Fruit fly (Drosophila melanogaster) whole organism, adult: ENCODE results near the gene CG2519.

Source experiments
- CG11617 ChIP-seq: fragments of 200-800 bp; sonication (Bioruptor generic); optimal IDR thresholded peaks from 2 replicates; lab custom pipeline; 2017; ENCODE audit warnings: mild to moderate bottlenecking, missing biosample characterization, missing genetic modification reagents, missing genetic modification characterization
- CG12768 ChIP-seq: fragments of 200-800 bp; sonication (Bioruptor generic); optimal IDR thresholded peaks from 2 replicates; lab custom pipeline; 2017; ENCODE audit warnings: missing biosample characterization, missing genetic modification characterization, mild to moderate bottlenecking, moderate library complexity, missing genetic modification reagents
- CG14711 ChIP-seq: fragments of 200-800 bp; sonication (Bioruptor generic); optimal IDR thresholded peaks from 2 replicates; lab custom pipeline; 2018; ENCODE audit warnings: missing biosample characterization, mild to moderate bottlenecking, missing genetic modification characterization, moderate library complexity
- CG1620 ChIP-seq: fragments of 200-800 bp; sonication (Bioruptor generic); optimal IDR thresholded peaks from 2 replicates; lab custom pipeline; 2016; ENCODE audit warnings: missing biosample characterization, missing genetic modification characterization
- CG33017 ChIP-seq: fragments of 200-800 bp; sonication (Bioruptor generic); optimal IDR thresholded peaks from 2 replicates; lab custom pipeline; 2018; ENCODE audit warnings: missing biosample characterization, mild to moderate bottlenecking, missing genetic modification characterization, moderate library complexity
- CG5204 ChIP-seq: fragments of 200-800 bp; sonication (Bioruptor generic); optimal IDR thresholded peaks from 2 replicates; lab custom pipeline; 2016; ENCODE audit warnings: missing biosample characterization, missing genetic modification characterization
- CG7045 ChIP-seq: fragments of 200-800 bp; sonication (Bioruptor generic); optimal IDR thresholded peaks from 2 replicates; lab custom pipeline; 2017; ENCODE audit warnings: missing biosample characterization, mild to moderate bottlenecking, missing genetic modification characterization
- CG7101 ChIP-seq: fragments of 200-800 bp; sonication (Bioruptor generic); optimal IDR thresholded peaks from 2 replicates; lab custom pipeline; 2018; ENCODE audit warnings: missing biosample characterization, mild to moderate bottlenecking, missing genetic modification characterization, moderate library complexity
- Clk ChIP-seq: fragments of 200-800 bp; sonication (Bioruptor generic); optimal IDR thresholded peaks from 2 replicates; lab custom pipeline; 2017; ENCODE audit warnings: missing biosample characterization, missing genetic modification characterization
- Crg-1 ChIP-seq: fragments of 200-800 bp; sonication (Bioruptor generic); optimal IDR thresholded peaks from 2 replicates; lab custom pipeline; 2016; ENCODE audit warnings: missing biosample characterization, missing genetic modification characterization
- Hr96 ChIP-seq: fragments of 200-800 bp; sonication (Bioruptor generic); optimal IDR thresholded peaks from 2 replicates; lab custom pipeline; 2016; ENCODE audit warnings: missing biosample characterization, missing genetic modification characterization
- Mnt ChIP-seq: fragments of 200-800 bp; sonication (Bioruptor generic); optimal IDR thresholded peaks from 2 replicates; lab custom pipeline; 2016; ENCODE audit warnings: missing biosample characterization, mild to moderate bottlenecking, missing genetic modification characterization
- bab1 ChIP-seq: fragments of 200-800 bp; sonication (Bioruptor generic); optimal IDR thresholded peaks from 3 replicates; lab custom pipeline; 2019; ENCODE audit warnings: missing biosample characterization, mild to moderate bottlenecking, missing genetic modification characterization, moderate library complexity
- cic ChIP-seq: fragments of 200-800 bp; sonication (Bioruptor generic); optimal IDR thresholded peaks from 2 replicates; lab custom pipeline; 2017; ENCODE audit warnings: missing biosample characterization, mild to moderate bottlenecking, missing genetic modification characterization, moderate library complexity
- cnc ChIP-seq, 2 experiments: fragments of >200 bp; optimal IDR thresholded peaks; 2 replicates each; lab custom pipeline; 2017
- kay ChIP-seq: fragments of 200-800 bp; sonication (Bioruptor generic); peaks from one replicate; lab custom pipeline; 2016; ENCODE audit warnings: missing biosample characterization, missing genetic modification characterization, borderline replicate concordance
- ovo ChIP-seq: fragments of 200-800 bp; sonication (Bioruptor generic); optimal IDR thresholded peaks from 2 replicates; lab custom pipeline; 2016; ENCODE audit warnings: missing biosample characterization, missing genetic modification characterization
- pad ChIP-seq: fragments of 200-800 bp; sonication (Bioruptor generic); optimal IDR thresholded peaks from 3 replicates; lab custom pipeline; 2017; ENCODE audit warnings: missing biosample characterization, missing genetic modification characterization, mild to moderate bottlenecking, moderate library complexity, missing genetic modification reagents
- tj ChIP-seq: fragments of 200-800 bp; sonication (Bioruptor generic); optimal IDR thresholded peaks from 3 replicates; lab custom pipeline; 2017; ENCODE audit warnings: missing biosample characterization, mild to moderate bottlenecking, missing genetic modification characterization, moderate library complexity
- toe ChIP-seq: fragments of 200-800 bp; sonication (Bioruptor generic); optimal IDR thresholded peaks from 2 replicates; lab custom pipeline; 2016; ENCODE audit warnings: missing biosample characterization, missing genetic modification characterization

CG2519 gene

DNA sequence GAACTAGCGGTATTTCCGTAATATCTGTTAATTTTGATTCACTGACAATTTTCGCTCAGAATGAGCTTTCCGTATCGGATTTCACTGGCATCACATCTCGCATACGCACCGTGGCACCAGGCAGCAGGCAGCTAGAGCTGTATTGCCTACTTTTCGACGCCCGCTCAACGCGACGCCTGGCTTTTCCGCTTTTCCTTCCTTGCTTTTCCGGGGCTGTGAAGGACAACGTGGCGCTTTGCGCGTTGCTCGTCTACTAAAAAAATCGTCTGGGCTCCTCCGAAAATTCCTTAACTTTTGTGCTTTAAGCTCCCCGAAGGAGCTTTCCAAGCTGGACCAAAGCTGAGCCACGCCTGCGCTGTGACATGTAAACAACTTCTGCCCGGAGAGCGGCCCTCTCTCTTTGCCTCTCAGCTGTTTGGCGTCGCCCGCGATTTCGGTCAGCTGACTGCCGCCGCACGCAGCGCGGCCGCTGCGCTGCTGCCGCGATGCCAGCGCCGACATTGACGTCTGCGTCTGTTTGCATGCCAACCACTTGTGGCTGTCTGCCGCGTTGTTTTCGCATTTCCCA is 24.4 kb downstream of the CG2519 start, which contains the start of the genes CG43845 and Nmdar1:
Gene CG43845, minus strand, starts transcription at position 51 of the 568 bp plus-strand sequence.
Gene Nmdar1, minus strand, starts transcription at position 259 of the 568 bp plus-strand sequence.
- TF ChIP-seq pad (GFP tag; lab: Kevin White, UChicago) (no peak), cic (GFP tag; lab: Kevin White, UChicago) (peak; percentile 3)

DNA sequence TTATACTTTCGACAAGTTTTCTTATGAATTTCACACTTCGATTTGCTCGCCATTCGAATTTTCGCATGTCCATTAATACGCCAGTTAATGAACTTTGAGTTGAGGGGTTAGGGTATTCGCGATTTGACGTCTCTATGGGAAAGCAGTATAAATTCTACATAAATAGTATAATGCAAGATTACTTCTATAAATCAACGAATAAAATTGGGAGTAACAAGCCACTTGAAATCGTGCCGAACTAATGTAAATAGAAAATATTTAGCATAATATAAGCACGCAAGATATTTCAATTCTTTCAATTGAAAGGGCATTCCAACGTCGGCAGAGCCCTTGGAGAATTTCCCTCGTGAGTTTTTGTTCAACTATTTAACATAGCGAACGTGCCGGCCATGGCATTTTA is 27.0 kb downstream of the CG2519 start:
- TF ChIP-seq CG14711 (no peak), Mnt (GFP tag; lab: Kevin White, UChicago) (no peak), CG1620 (GFP tag; lab: Kevin White, UChicago) (no peak), CG11617 (GFP tag; lab: Kevin White, UChicago) (no peak), bab1 (GFP tag; lab: Kevin White, UChicago) (peak; percentile 58), CG5204 (GFP tag; lab: Kevin White, UChicago) (no peak), kay (GFP tag; lab: Kevin White, UChicago) (peak; percentile 80), cnc (optimal IDR thresholded peaks at IDR 0.05; lab: Kevin White, UChicago) (no peak), CG7045 (GFP tag; lab: Kevin White, UChicago) (no peak), pad (GFP tag; lab: Kevin White, UChicago) (no peak), tj (GFP tag; lab: Kevin White, UChicago) (no peak), toe (GFP tag; lab: Kevin White, UChicago) (no peak), CG7101 (no peak), Clk (GFP tag; lab: Kevin White, UChicago) (no peak), ovo (GFP tag; lab: Kevin White, UChicago) (no peak), cic (GFP tag; lab: Kevin White, UChicago) (no peak), Hr96 (GFP tag; lab: Kevin White, UChicago) (no peak), Crg-1 (GFP tag; lab: Kevin White, UChicago) (no peak), CG12768 (peak; percentile 51)

DNA sequence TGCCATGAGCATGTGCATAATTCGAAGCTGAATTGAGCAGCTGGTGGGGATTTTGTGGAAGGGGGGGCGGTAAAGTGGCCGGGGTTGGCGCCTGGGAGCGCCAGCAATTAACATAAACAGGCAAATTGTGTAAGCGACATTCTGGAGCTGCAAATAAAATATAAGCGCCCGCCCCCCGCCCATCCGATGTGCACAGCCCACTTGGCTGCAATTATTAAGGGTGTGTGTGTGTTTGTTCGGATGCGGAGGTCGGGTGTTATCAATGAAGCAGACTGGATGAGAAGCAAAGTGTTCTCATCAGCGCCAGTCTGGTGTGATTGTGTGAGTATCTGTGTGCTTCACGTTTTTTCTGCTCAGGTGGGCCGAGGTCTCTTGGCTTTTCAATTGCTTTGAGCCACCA is 27.8 kb downstream of the CG2519 start:
- no peak for TF ChIP-seq tj (GFP tag; lab: Kevin White, UChicago)
- no peak for TF ChIP-seq Crg-1 (GFP tag; lab: Kevin White, UChicago)
- peak; percentile 25 for TF ChIP-seq cic (GFP tag; lab: Kevin White, UChicago)
- TF ChIP-seq Clk (GFP tag; lab: Kevin White, UChicago), result no peak

DNA sequence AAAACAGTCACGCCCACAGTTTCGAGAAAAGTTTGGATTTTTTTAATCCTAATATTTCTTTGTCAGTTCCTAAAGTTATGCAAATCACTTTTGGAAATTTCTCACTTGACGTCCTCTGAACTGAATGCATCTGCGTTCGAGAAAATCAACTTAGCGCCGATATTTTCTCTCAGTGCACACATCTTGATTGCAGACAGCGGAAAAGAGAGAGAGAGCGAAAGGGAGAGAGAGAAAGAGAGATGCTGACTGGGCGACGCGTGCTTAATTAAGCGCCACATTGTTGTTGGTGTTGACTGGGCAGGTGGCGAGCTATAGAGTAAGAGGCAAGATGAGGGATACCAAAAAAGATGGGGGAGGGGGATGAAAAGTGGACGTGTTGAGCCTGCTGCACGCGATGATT is 28.9 kb downstream of the CG2519 start:
- TF ChIP-seq bab1 (GFP tag; lab: Kevin White, UChicago), result peak; percentile 6
- TF ChIP-seq pad (GFP tag; lab: Kevin White, UChicago), result no peak
- no peak for TF ChIP-seq toe (GFP tag; lab: Kevin White, UChicago)
- TF ChIP-seq CG12768, result no peak
- no peak for TF ChIP-seq CG33017
- TF ChIP-seq CG11617 (GFP tag; lab: Kevin White, UChicago), result no peak
- no peak for TF ChIP-seq CG14711
- TF ChIP-seq ovo (GFP tag; lab: Kevin White, UChicago), result no peak
- TF ChIP-seq CG5204 (GFP tag; lab: Kevin White, UChicago), result no peak
- TF ChIP-seq tj (GFP tag; lab: Kevin White, UChicago), result peak; percentile 35
- no peak for TF ChIP-seq Hr96 (GFP tag; lab: Kevin White, UChicago)
- no peak for TF ChIP-seq cic (GFP tag; lab: Kevin White, UChicago)
- no peak for TF ChIP-seq Clk (GFP tag; lab: Kevin White, UChicago)
- TF ChIP-seq Mnt (GFP tag; lab: Kevin White, UChicago), result no peak
- no peak for TF ChIP-seq Crg-1 (GFP tag; lab: Kevin White, UChicago)
- no peak for TF ChIP-seq CG1620 (GFP tag; lab: Kevin White, UChicago)

DNA sequence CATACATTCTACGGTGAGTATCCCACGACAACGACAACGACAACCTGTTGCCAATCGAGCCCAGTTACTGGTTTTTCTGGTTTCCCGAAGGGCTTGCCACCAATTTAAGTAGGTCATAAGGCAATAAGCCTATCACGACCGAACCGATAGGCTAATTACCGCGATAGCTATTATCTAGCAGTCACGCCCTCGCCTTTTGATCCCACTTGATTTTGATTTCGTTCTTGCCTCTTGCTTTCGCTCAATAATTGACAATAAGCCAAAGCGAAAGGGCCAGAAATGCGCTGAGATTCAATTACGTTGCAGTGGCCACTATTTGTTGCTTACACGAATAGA is 29.7 kb downstream of the CG2519 start:
- TF ChIP-seq Clk (GFP tag; lab: Kevin White, UChicago) (no peak), CG14711 (no peak), Hr96 (GFP tag; lab: Kevin White, UChicago) (no peak), CG11617 (GFP tag; lab: Kevin White, UChicago) (no peak), cnc (optimal IDR thresholded peaks at IDR 0.05; lab: Kevin White, UChicago) (no peak), kay (GFP tag; lab: Kevin White, UChicago) (no peak), CG7101 (no peak), ovo (GFP tag; lab: Kevin White, UChicago) (no peak), CG7045 (GFP tag; lab: Kevin White, UChicago) (no peak)

DNA sequence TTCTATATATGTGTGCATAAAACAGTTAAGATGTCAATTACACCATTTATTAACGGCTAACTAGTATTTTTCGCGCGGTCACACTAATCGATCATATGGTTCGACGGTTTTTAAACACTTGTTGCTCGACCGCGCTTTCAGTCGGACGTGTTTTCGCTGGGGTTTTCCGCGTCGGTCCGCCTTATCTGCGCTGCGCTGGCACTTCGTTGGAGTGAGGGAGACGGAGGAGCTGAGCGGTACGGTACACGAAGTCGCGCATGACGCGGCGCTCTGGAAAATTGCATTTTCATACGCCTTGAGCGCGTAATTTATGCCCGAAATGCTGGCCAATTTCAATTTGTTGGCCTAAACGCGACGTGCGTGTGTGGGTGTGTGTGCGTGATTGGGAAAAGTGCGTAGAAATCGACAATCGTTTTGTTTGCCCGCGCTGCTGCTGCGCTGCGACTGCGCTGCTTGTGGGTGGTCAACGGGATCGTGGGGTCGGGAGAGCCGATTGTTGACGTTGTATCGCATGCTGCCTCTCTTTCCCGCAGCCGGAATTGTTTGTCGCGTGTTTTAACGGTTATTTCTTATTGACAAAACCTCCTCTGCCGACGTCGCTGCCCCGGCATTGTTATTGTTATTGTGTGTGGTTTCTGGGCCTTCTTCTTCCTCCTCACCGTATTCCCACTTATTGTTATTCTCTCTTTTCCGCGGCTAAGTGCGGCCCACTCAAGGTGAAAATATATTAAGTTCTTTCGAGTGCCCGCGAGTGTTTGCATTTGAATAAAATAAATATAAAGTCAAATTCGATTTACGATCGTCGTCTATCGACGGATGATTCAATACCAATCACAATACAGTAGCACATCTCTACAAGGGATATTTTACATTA is 30.3 kb downstream of the CG2519 start, which contains the start of gene Itpr:
Gene Itpr, plus strand, starts transcription at position 116 of the 874 bp plus-strand sequence.
- no peak for TF ChIP-seq CG7101
- no peak for TF ChIP-seq CG14711
- no peak for TF ChIP-seq CG5204 (GFP tag; lab: Kevin White, UChicago)
- no peak for TF ChIP-seq toe (GFP tag; lab: Kevin White, UChicago)
- peak; percentile 63 for TF ChIP-seq CG12768
- TF ChIP-seq CG11617 (GFP tag; lab: Kevin White, UChicago), result peak; percentile 31
- peak; percentile 14 for TF ChIP-seq Crg-1 (GFP tag; lab: Kevin White, UChicago)
- TF ChIP-seq kay (GFP tag; lab: Kevin White, UChicago), result peak; percentile 69
- no peak for TF ChIP-seq Clk (GFP tag; lab: Kevin White, UChicago)
- peak; percentile 23 for TF ChIP-seq pad (GFP tag; lab: Kevin White, UChicago)
- peak; percentile 37 for TF ChIP-seq bab1 (GFP tag; lab: Kevin White, UChicago)
- TF ChIP-seq ovo (GFP tag; lab: Kevin White, UChicago), result peak; percentile 95
- peak; percentile 76 for TF ChIP-seq Mnt (GFP tag; lab: Kevin White, UChicago)
- no peak for TF ChIP-seq CG1620 (GFP tag; lab: Kevin White, UChicago)
- TF ChIP-seq Hr96 (GFP tag; lab: Kevin White, UChicago), result no peak
- TF ChIP-seq CG33017, result no peak
- peak; percentile 47 for TF ChIP-seq CG7045 (GFP tag; lab: Kevin White, UChicago)
- TF ChIP-seq tj (GFP tag; lab: Kevin White, UChicago), result peak; percentile 68
- TF ChIP-seq cic (GFP tag; lab: Kevin White, UChicago), result peak; percentile 83
- peak; percentile 68 to 77 for TF ChIP-seq cnc (optimal IDR thresholded peaks at IDR 0.05; lab: Kevin White, UChicago)
